Worm (Caenorhabditis elegans) whole organism, young adult: ENCODE results near the gene cyp-13A7.
A peak's percentile ranks its signal among the peaks of the same experiment; 100 is the strongest.

ENCODE experiments used
- B0035.1 ChIP-seq: sonication (generic microtip); optimal IDR thresholded peaks from 2 replicates; lab custom pipeline; 2016; ENCODE audit warnings: missing genetic modification characterization, mild to moderate bottlenecking, missing compliant biosample characterization, missing genotype, missing genetic modification reagents
- F10E7.11 ChIP-seq: sonication (generic microtip); optimal IDR thresholded peaks from 2 replicates; lab custom pipeline; 2017; ENCODE audit warnings: mild to moderate bottlenecking, missing genetic modification characterization, moderate library complexity, missing compliant biosample characterization
- F33H1.4 ChIP-seq: fragments of 200-800 bp; sonication (Bioruptor generic); IDR thresholded peaks from 2 replicates; pipeline ENCODE4 v1.3.6; 2022; ENCODE audit warnings: missing genetic modification reagents, missing genetic modification characterization, missing compliant biosample characterization
- F52B5.7 ChIP-seq: sonication (generic microtip); optimal IDR thresholded peaks from 2 replicates; lab custom pipeline; 2016; ENCODE audit warnings: mild to moderate bottlenecking, missing genetic modification characterization, missing compliant biosample characterization
- K11D2.4 ChIP-seq: fragments of 200-800 bp; sonication (Bioruptor generic); IDR thresholded peaks from 2 replicates; pipeline ENCODE4 v1.3.6; 2022; ENCODE audit warnings: missing genetic modification reagents, missing genetic modification characterization, missing compliant biosample characterization
- Y67H2A.10 ChIP-seq: fragments of 200-800 bp; sonication (Bioruptor generic); conservative IDR thresholded peaks from 2 replicates; pipeline ENCODE4 v1.3.6; 2022; ENCODE audit warnings: missing genetic modification reagents, missing genetic modification characterization, missing compliant biosample characterization
- bed-1 ChIP-seq: fragments of 200-800 bp; sonication (Bioruptor generic); IDR thresholded peaks from 2 replicates; pipeline ENCODE4 v1.3.6; 2022; ENCODE audit warnings: missing genetic modification reagents, missing genetic modification characterization, missing compliant biosample characterization
- bed-2 ChIP-seq: fragments of 200-800 bp; sonication (Bioruptor generic); IDR thresholded peaks from 2 replicates; pipeline ENCODE4 v1.3.6; 2022; ENCODE audit warnings: missing genetic modification reagents, missing genetic modification characterization, missing compliant biosample characterization
- chd-7 ChIP-seq: sonication (generic microtip); optimal IDR thresholded peaks from 2 replicates; lab custom pipeline; 2016; ENCODE audit warnings: mild to moderate bottlenecking, missing genetic modification characterization, moderate library complexity, missing compliant biosample characterization
- die-1 ChIP-seq: sonication (generic microtip); optimal IDR thresholded peaks from 2 replicates; lab custom pipeline; 2016; ENCODE audit warnings: missing genotype, mild to moderate bottlenecking, missing genetic modification characterization, missing compliant biosample characterization
- dox-1 ChIP-seq: fragments of 200-800 bp; sonication (Bioruptor generic); IDR thresholded peaks from 2 replicates; pipeline ENCODE4 v1.3.6; 2022; ENCODE audit warnings: missing genetic modification reagents, missing genetic modification characterization, missing compliant biosample characterization
- egl-18 ChIP-seq: fragments of 200-800 bp; sonication (Bioruptor generic); IDR thresholded peaks from 2 replicates; pipeline ENCODE4 v1.3.6; 2022; ENCODE audit warnings: missing genetic modification reagents, missing genetic modification characterization, missing compliant biosample characterization
- hlh-12 ChIP-seq: sonication (generic microtip); optimal IDR thresholded peaks from 2 replicates; lab custom pipeline; 2016; ENCODE audit warnings: missing genetic modification characterization, missing compliant biosample characterization
- let-526 ChIP-seq: fragments of 200-800 bp; sonication (Bioruptor generic); IDR thresholded peaks from 2 replicates; pipeline ENCODE4 v1.3.6; 2022; ENCODE audit warnings: missing genetic modification reagents, missing genetic modification characterization, missing compliant biosample characterization
- let-607 ChIP-seq, 2 experiments: fragments of 200-800 bp in 1 of 2; sonication (Bioruptor generic) in 1 of 2; sonication (generic microtip) in 1 of 2; optimal IDR thresholded peaks; 2 replicates each; lab custom pipeline; 2016 to 2018; ENCODE audit warnings: mild to moderate bottlenecking in 2 of 2, missing compliant biosample characterization in 2 of 2, missing genetic modification characterization in 2 of 2, moderate library complexity in 2 of 2, missing genotype in 1 of 2
- lsl-1 ChIP-seq: fragments of 200-800 bp; sonication (Bioruptor generic); optimal IDR thresholded peaks from 2 replicates; lab custom pipeline; 2018; ENCODE audit warnings: mild to moderate bottlenecking, missing genetic modification characterization, moderate library complexity, missing compliant biosample characterization
- madf-10 ChIP-seq: sonication (generic microtip); optimal IDR thresholded peaks from 2 replicates; lab custom pipeline; 2016; ENCODE audit warnings: mild to moderate bottlenecking, missing genetic modification characterization, missing compliant biosample characterization
- madf-6 ChIP-seq: fragments of 200-800 bp; sonication (Bioruptor generic); IDR thresholded peaks from 2 replicates; pipeline ENCODE4 v1.3.6; 2022; ENCODE audit warnings: missing genetic modification reagents, missing genetic modification characterization, missing compliant biosample characterization
- madf-8 ChIP-seq: fragments of 200-800 bp; sonication (Bioruptor generic); conservative IDR thresholded peaks from 2 replicates; pipeline ENCODE4 v1.3.6; 2022; ENCODE audit warnings: missing genetic modification reagents, missing genetic modification characterization, missing compliant biosample characterization
- mxl-1 ChIP-seq: sonication (generic microtip); optimal IDR thresholded peaks from 2 replicates; lab custom pipeline; 2016; ENCODE audit warnings: missing genetic modification characterization, missing compliant biosample characterization
- repo-1 ChIP-seq: sonication (generic microtip); optimal IDR thresholded peaks from 2 replicates; lab custom pipeline; 2017; ENCODE audit warnings: mild to moderate bottlenecking, missing genetic modification characterization, missing compliant biosample characterization
- rpc-1 ChIP-seq, 2 experiments: fragments of 150-350 bp in 1 of 2; sonication (generic microtip) in 1 of 2; optimal IDR thresholded peaks; 2 replicates each; lab custom pipeline; 2014 to 2018; ENCODE audit warnings: missing biosample characterization in 1 of 2, missing genetic modification characterization in 1 of 2, missing genetic modification reagents in 1 of 2, missing genotype in 1 of 2
- sea-2 ChIP-seq: fragments of 200-800 bp; sonication (Bioruptor generic); IDR thresholded peaks from 2 replicates; pipeline ENCODE4 v1.3.6; 2022; ENCODE audit warnings: missing genetic modification characterization, missing compliant biosample characterization
- snpc-4 ChIP-seq, 5 experiments: fragments of 150-350 bp in 1 of 5; sonication (generic microtip) in 4 of 5; optimal IDR thresholded peaks; 2 replicates each; lab custom pipeline; 2014 to 2018; ENCODE audit warnings: missing genetic modification characterization in 5 of 5, missing biosample characterization in 3 of 5, antibody characterized with exemption in 2 of 5, mild to moderate bottlenecking in 2 of 5, missing compliant biosample characterization in 2 of 5, missing genotype in 2 of 5, moderate library complexity in 2 of 5, missing genetic modification reagents in 1 of 5
- tbp1 ChIP-seq: fragments of 200-800 bp; sonication (Bioruptor generic); optimal IDR thresholded peaks from 2 replicates; lab custom pipeline; 2018; ENCODE audit warnings: mild to moderate bottlenecking, missing genetic modification characterization, missing compliant biosample characterization
- tbx-9 ChIP-seq: sonication (generic microtip); optimal IDR thresholded peaks from 2 replicates; lab custom pipeline; 2016; ENCODE audit warnings: borderline replicate concordance, missing genetic modification characterization, inconsistent platforms, missing compliant biosample characterization
- xnd-1 ChIP-seq: sonication (generic microtip); optimal IDR thresholded peaks from 2 replicates; lab custom pipeline; 2016; ENCODE audit warnings: missing genotype, missing genetic modification reagents, missing genetic modification characterization, missing compliant biosample characterization
- zfh-2 ChIP-seq: fragments of 200-800 bp; sonication (Bioruptor generic); conservative IDR thresholded peaks from 2 replicates; pipeline ENCODE4 v1.3.6; 2022; ENCODE audit warnings: missing genetic modification reagents, missing genetic modification characterization, missing compliant biosample characterization
- zim-3 ChIP-seq: sonication (generic microtip); optimal IDR thresholded peaks from 2 replicates; lab custom pipeline; 2017; ENCODE audit warnings: mild to moderate bottlenecking, missing genetic modification characterization, moderate library complexity, missing compliant biosample characterization
- ztf-18 ChIP-seq: sonication (generic microtip); optimal IDR thresholded peaks from 2 replicates; lab custom pipeline; 2016; ENCODE audit warnings: missing genotype, mild to moderate bottlenecking, missing genetic modification characterization, missing compliant biosample characterization
- ztf-22 ChIP-seq: fragments of 200-800 bp; sonication (Bioruptor generic); optimal IDR thresholded peaks from 2 replicates; lab custom pipeline; 2018; ENCODE audit warnings: mild to moderate bottlenecking, missing genetic modification characterization, moderate library complexity, missing compliant biosample characterization
- ztf-26 ChIP-seq: sonication (generic microtip); optimal IDR thresholded peaks from 2 replicates; lab custom pipeline; 2017; ENCODE audit warnings: missing genetic modification characterization, missing compliant biosample characterization
- ztf-28 ChIP-seq: fragments of 200-800 bp; sonication (Bioruptor generic); IDR thresholded peaks from 2 replicates; pipeline ENCODE4 v1.3.6; 2022; ENCODE audit warnings: missing genetic modification reagents, missing genetic modification characterization, missing compliant biosample characterization
- ztf-6 ChIP-seq: fragments of 200-800 bp; sonication (Bioruptor generic); IDR thresholded peaks from 2 replicates; pipeline ENCODE4 v1.3.6; 2022; ENCODE audit warnings: missing genetic modification reagents, missing genetic modification characterization, missing compliant biosample characterization

cyp-13A7 gene

DNA sequence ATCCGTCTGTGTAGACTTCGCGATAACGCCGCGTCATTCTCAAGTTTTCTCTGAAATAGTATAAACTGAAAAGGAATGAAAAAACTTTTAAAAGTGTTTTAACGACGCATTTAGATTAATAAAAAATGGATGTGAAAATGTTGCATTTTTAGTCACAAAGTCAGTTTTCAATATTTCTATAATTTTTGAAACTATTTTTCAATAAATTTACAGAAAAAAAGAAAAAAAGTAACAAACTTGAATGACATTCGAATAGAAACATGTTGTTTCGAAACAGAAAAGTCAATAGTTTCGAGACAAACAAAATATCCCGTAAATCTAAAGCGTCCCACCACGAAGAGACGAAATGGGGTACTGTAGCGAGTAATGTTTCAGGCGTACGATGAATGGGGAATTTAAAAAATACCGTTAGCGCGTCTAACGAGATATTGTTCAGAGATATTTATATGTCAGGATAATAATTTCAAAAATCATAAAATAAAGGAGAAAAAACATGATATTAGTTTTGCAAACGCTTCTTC lies 38.6 kb downstream of the cyp-13A7 start, which contains the start of gene rnh-1.2:
rnh-1.2 (minus strand) TSS at position 51 of the 521 bp plus-strand sequence.
- peak; percentile 87 for TF ChIP-seq lsl-1
- peak; percentile 96 for TF ChIP-seq madf-6 (GFP tag; lab: Robert Waterston, UW)
- no peak for TF ChIP-seq tbp1 (GFP tag; lab: Kevin White, UChicago)
- no peak for TF ChIP-seq let-607 (tag; optimal IDR thresholded peaks at IDR 0.05; lab: Kevin White, UChicago)
- no peak for TF ChIP-seq dox-1 (GFP tag; lab: Robert Waterston, UW)
- TF ChIP-seq chd-7 (tag; lab: Kevin White, UChicago), result no peak
- no peak for TF ChIP-seq sea-2 (GFP tag; lab: Robert Waterston, UW)
- no peak for TF ChIP-seq egl-18
- TF ChIP-seq xnd-1 (tag; lab: Kevin White, UChicago), result peak; percentile 79
- TF ChIP-seq repo-1, result no peak
- TF ChIP-seq F52B5.7 (tag; lab: Kevin White, UChicago), result no peak
- TF ChIP-seq madf-8 (GFP tag; lab: Robert Waterston, UW), result peak; percentile 88
- no peak for TF ChIP-seq mxl-1
- no peak for TF ChIP-seq tbx-9
- no peak for TF ChIP-seq Y67H2A.10
- TF ChIP-seq hlh-12 (tag; lab: Kevin White, UChicago), result no peak
- TF ChIP-seq zfh-2, result no peak
- TF ChIP-seq bed-2, result no peak
- no peak for TF ChIP-seq F10E7.11 (tag; lab: Kevin White, UChicago)
- TF ChIP-seq die-1 (tag; lab: Kevin White, UChicago), result no peak
- TF ChIP-seq ztf-28 (GFP tag; lab: Robert Waterston, UW), result no peak
- no peak for TF ChIP-seq B0035.1 (tag; lab: Kevin White, UChicago)
- no peak for TF ChIP-seq let-526
- TF ChIP-seq F33H1.4, result peak; percentile 81

DNA sequence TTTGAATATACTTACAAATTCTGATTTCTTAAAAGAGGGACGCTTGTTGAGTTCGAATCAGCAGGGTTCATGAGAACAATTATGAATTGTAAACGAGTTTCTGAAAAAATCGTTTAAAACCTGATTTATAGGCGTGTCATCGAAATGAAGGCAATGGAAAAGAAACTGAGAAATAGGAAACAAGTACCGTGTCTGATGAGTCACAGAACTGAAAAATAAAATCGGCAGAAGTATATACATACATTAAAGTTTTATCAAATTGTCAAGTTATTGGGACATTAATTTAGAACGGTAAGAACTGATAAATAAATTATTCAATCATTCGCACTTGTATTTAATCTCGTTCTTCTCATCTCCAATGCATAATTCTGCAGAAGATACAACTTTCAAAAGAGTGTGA lies 41.8 kb downstream of the cyp-13A7 start, which contains the start of gene chil-9:
chil-9 (minus strand) TSS at position 101 of the 400 bp plus-strand sequence.
- TF ChIP-seq ztf-6 (GFP tag; lab: Robert Waterston, UW) (no peak), ztf-26 (tag; lab: Kevin White, UChicago) (no peak), ztf-22 (GFP tag; lab: Kevin White, UChicago) (no peak), madf-10 (no peak), zim-3 (tag; lab: Kevin White, UChicago) (no peak), xnd-1 (tag; lab: Kevin White, UChicago) (no peak), K11D2.4 (no peak), rpc-1 (optimal IDR thresholded peaks at IDR 0.05; lab: Kevin White, UChicago) (no peak), rpc-1 (tag; optimal IDR thresholded peaks at IDR 0.05; lab: Kevin White, UChicago) (no peak)

- TF ChIP-seq snpc-4 (GFP tag; optimal IDR thresholded peaks at IDR 0.05; lab: Kevin White, UChicago) (no peak), snpc-4 (tag; optimal IDR thresholded peaks at IDR 0.05; lab: Kevin White, UChicago) (no peak), hlh-12 (tag; lab: Kevin White, UChicago) (no peak), bed-1 (GFP tag; lab: Robert Waterston, UW) (no peak), ztf-18 (tag; lab: Kevin White, UChicago) (no peak)
These were observed 46.1 kb downstream of the cyp-13A7 start, which contains the start of gene old-2 for ce11 chrII:9849497-9849896. Gene old-2, minus strand, starts transcription at chrII:9849597.

- no peak for TF ChIP-seq ztf-18 (tag; lab: Kevin White, UChicago)
- TF ChIP-seq sea-2 (GFP tag; lab: Robert Waterston, UW), result no peak
These were observed 47.5 kb downstream of the cyp-13A7 start, which contains the start of gene ZK938.10 for ce11 chrII:9850945-9851344. Gene ZK938.10, minus strand, starts transcription at chrII:9851045.
